Worm (Caenorhabditis elegans): Measurements from ENCODE around the gene Y57G11A.2.

- TF ChIP-seq snpc-4 (GFP tag; optimal IDR thresholded peaks at IDR 0.05), result no peak
- TF ChIP-seq snpc-4 (tag; optimal IDR thresholded peaks at IDR 0.05), result no peak
- TF ChIP-seq let-607 (tag; optimal IDR thresholded peaks at IDR 0.05), result no peak
- TF ChIP-seq repo-1 (tag; optimal IDR thresholded peaks at IDR 0.05), result no peak
- no peak for TF ChIP-seq ama-1 (optimal IDR thresholded peaks at IDR 0.05)
- no peak for TF ChIP-seq ama-1 (GFP tag; optimal IDR thresholded peaks at IDR 0.05)
- no peak for TF ChIP-seq F55B11.4 (tag; optimal IDR thresholded peaks at IDR 0.05; ENCODE audit: borderline replicate concordance, insufficient read depth)
- no peak for TF ChIP-seq nhr-120 (GFP tag; IDR thresholded peaks at IDR 0.05)
- no peak for TF ChIP-seq C17E4.6 (GFP tag; IDR thresholded peaks at IDR 0.05)
- no peak for TF ChIP-seq sptf-2 (GFP tag; optimal IDR thresholded peaks at IDR 0.05)
- no peak for TF ChIP-seq mxl-1 (tag; optimal IDR thresholded peaks at IDR 0.05)
- TF ChIP-seq pha-4 (tag; optimal IDR thresholded peaks at IDR 0.05), result no peak
- TF ChIP-seq mcd-1 (GFP tag; IDR thresholded peaks at IDR 0.05), result no peak
- no peak for TF ChIP-seq lin-35 (GFP tag; optimal IDR thresholded peaks at IDR 0.05)
- TF ChIP-seq lsl-1 (GFP tag; optimal IDR thresholded peaks at IDR 0.05), result no peak
Observed at ce11 chrIV:14523568-14523967, 4.2 kb upstream of the Y57G11A.2 start, which contains the start of gene srh-63.

Measured in whole organism, young adult.